Worm (Caenorhabditis elegans) whole organism, L3 larva: ENCODE results near the gene mksr-1.

ENCODE experiments used
- R02D3.7 ChIP-seq: fragments of 150-350 bp; optimal IDR thresholded peaks from 2 replicates; lab custom pipeline; 2014; ENCODE audit warnings: missing biosample characterization, missing genetic modification characterization
- ZK546.5 ChIP-seq: sonication (generic microtip); optimal IDR thresholded peaks from 2 replicates; lab custom pipeline; 2017; ENCODE audit warnings: missing biosample characterization, missing genetic modification characterization
- aly-2 ChIP-seq: fragments of 150-350 bp; optimal IDR thresholded peaks from 2 replicates; lab custom pipeline; 2014; ENCODE audit warnings: missing biosample characterization, missing genetic modification characterization
- ama-1 ChIP-seq: fragments of 150-350 bp; optimal IDR thresholded peaks from 2 replicates; lab custom pipeline; 2018
- ceh-16 ChIP-seq: sonication (generic microtip); optimal IDR thresholded peaks from 2 replicates; lab custom pipeline; 2017; ENCODE audit warnings: missing biosample characterization, missing genetic modification characterization
- ceh-28 ChIP-seq: fragments of 150-350 bp; optimal IDR thresholded peaks from 2 replicates; lab custom pipeline; 2014; ENCODE audit warnings: missing biosample characterization, missing genetic modification reagents, missing genetic modification characterization
- ceh-82 ChIP-seq: fragments of 150-350 bp; optimal IDR thresholded peaks from 2 replicates; lab custom pipeline; 2014; ENCODE audit warnings: missing biosample characterization, missing genetic modification characterization
- ceh-9 ChIP-seq: sonication (generic microtip); optimal IDR thresholded peaks from 2 replicates; lab custom pipeline; 2018; ENCODE audit warnings: missing biosample characterization, missing genetic modification characterization
- daf-12 ChIP-seq: fragments of 150-350 bp; optimal IDR thresholded peaks from 2 replicates; lab custom pipeline; 2014; ENCODE audit warnings: missing biosample characterization, missing genetic modification reagents, missing genetic modification characterization
- egl-27 ChIP-seq: sonication (generic microtip); optimal IDR thresholded peaks from 4 replicates; lab custom pipeline; 2017; ENCODE audit warnings: missing biosample characterization, missing genetic modification reagents, missing genetic modification characterization
- egl-5 ChIP-seq: fragments of 150-350 bp; optimal IDR thresholded peaks from 2 replicates; lab custom pipeline; 2017; ENCODE audit warnings: missing biosample characterization, missing genetic modification reagents, missing genetic modification characterization, inconsistent platforms
- elt-1 ChIP-seq: fragments of 150-350 bp; optimal IDR thresholded peaks from 2 replicates; lab custom pipeline; 2014; ENCODE audit warnings: missing biosample characterization, missing genetic modification characterization
- elt-2 ChIP-seq: sonication (generic microtip); optimal IDR thresholded peaks from 2 replicates; lab custom pipeline; 2016; ENCODE audit warnings: missing genetic modification reagents, mild to moderate bottlenecking, missing genetic modification characterization, missing compliant biosample characterization
- eor-1 ChIP-seq, 2 experiments: fragments of 150-350 bp; optimal IDR thresholded peaks; 2 replicates each; lab custom pipeline; 2014 to 2018; ENCODE audit warnings: missing biosample characterization in 2 of 2, missing genetic modification characterization in 2 of 2
- fkh-2 ChIP-seq: fragments of 150-350 bp; optimal IDR thresholded peaks from 2 replicates; lab custom pipeline; 2014; ENCODE audit warnings: missing biosample characterization, missing genetic modification reagents, missing genetic modification characterization
- fos-1 ChIP-seq: fragments of 150-350 bp; optimal IDR thresholded peaks from 2 replicates; lab custom pipeline; 2014; ENCODE audit warnings: missing biosample characterization, missing genetic modification characterization
- hmg-11 ChIP-seq: sonication (generic microtip); optimal IDR thresholded peaks from 2 replicates; lab custom pipeline; 2016; ENCODE audit warnings: missing genetic modification characterization, missing compliant biosample characterization
- jun-1 ChIP-seq: fragments of 150-350 bp; optimal IDR thresholded peaks from 2 replicates; lab custom pipeline; 2014; ENCODE audit warnings: missing biosample characterization, missing genetic modification reagents, missing genetic modification characterization
- lin-15B ChIP-seq: fragments of 150-350 bp; optimal IDR thresholded peaks from 2 replicates; lab custom pipeline; 2014; ENCODE audit warnings: missing biosample characterization, missing genetic modification characterization
- lin-39 ChIP-seq: fragments of 150-350 bp; optimal IDR thresholded peaks from 2 replicates; lab custom pipeline; 2018; ENCODE audit warnings: missing biosample characterization, missing genetic modification reagents, missing genetic modification characterization
- lsy-12 ChIP-seq: sonication (generic microtip); optimal IDR thresholded peaks from 2 replicates; lab custom pipeline; 2016; ENCODE audit warnings: mild to moderate bottlenecking, missing genetic modification characterization, missing compliant biosample characterization
- mdl-1 ChIP-seq: fragments of 150-350 bp; optimal IDR thresholded peaks from 2 replicates; lab custom pipeline; 2014; ENCODE audit warnings: missing biosample characterization, missing genetic modification characterization
- mml-1 ChIP-seq: fragments of 150-350 bp; sonication (generic microtip); optimal IDR thresholded peaks from 3 replicates; lab custom pipeline; 2014; ENCODE audit warnings: missing biosample characterization, missing genetic modification characterization
- nfya-1 ChIP-seq: sonication (generic microtip); optimal IDR thresholded peaks from 2 replicates; lab custom pipeline; 2017; ENCODE audit warnings: missing genetic modification characterization, mild to moderate bottlenecking, missing compliant biosample characterization, antibody characterized with exemption, moderate library complexity; ENCODE audit not compliant: insufficient read depth
- nhr-11 ChIP-seq: fragments of 150-350 bp; optimal IDR thresholded peaks from 2 replicates; lab custom pipeline; 2014; ENCODE audit warnings: missing biosample characterization, missing genetic modification characterization
- nhr-12 ChIP-seq: fragments of 150-350 bp; optimal IDR thresholded peaks from 2 replicates; lab custom pipeline; 2014; ENCODE audit warnings: missing biosample characterization, missing genetic modification characterization
- nhr-23 ChIP-seq: fragments of 150-350 bp; optimal IDR thresholded peaks from 2 replicates; lab custom pipeline; 2014; ENCODE audit warnings: missing biosample characterization, missing genetic modification reagents, missing genetic modification characterization
- nhr-237 ChIP-seq: fragments of 150-350 bp; optimal IDR thresholded peaks from 2 replicates; lab custom pipeline; 2014; ENCODE audit warnings: missing biosample characterization, missing genetic modification characterization
- nhr-25 ChIP-seq: sonication (generic microtip); optimal IDR thresholded peaks from 2 replicates; lab custom pipeline; 2017; ENCODE audit warnings: missing biosample characterization, missing genetic modification characterization
- nhr-28 ChIP-seq: fragments of 150-350 bp; optimal IDR thresholded peaks from 2 replicates; lab custom pipeline; 2014; ENCODE audit warnings: missing biosample characterization, missing genetic modification characterization
- nhr-67 ChIP-seq: fragments of 150-350 bp; optimal IDR thresholded peaks from 2 replicates; lab custom pipeline; 2014; ENCODE audit warnings: missing biosample characterization, missing genetic modification characterization
- nhr-76 ChIP-seq: fragments of 150-350 bp; sonication (generic microtip); optimal IDR thresholded peaks from 5 replicates; lab custom pipeline; 2014; ENCODE audit warnings: missing biosample characterization, missing genetic modification characterization
- pha-4 ChIP-seq: fragments of 150-350 bp; optimal IDR thresholded peaks from 2 replicates; lab custom pipeline; 2014; ENCODE audit warnings: missing biosample characterization, missing genetic modification reagents, missing genetic modification characterization
- pqm-1 ChIP-seq: fragments of 150-350 bp; optimal IDR thresholded peaks from 2 replicates; lab custom pipeline; 2017; ENCODE audit warnings: missing biosample characterization, missing genetic modification characterization, inconsistent platforms
- skn-1 ChIP-seq: fragments of 150-350 bp; optimal IDR thresholded peaks from 2 replicates; lab custom pipeline; 2014; ENCODE audit warnings: missing biosample characterization, missing genetic modification characterization
- snpc-4 ChIP-seq: fragments of 150-350 bp; optimal IDR thresholded peaks from 2 replicates; lab custom pipeline; 2014; ENCODE audit warnings: missing biosample characterization, missing genetic modification characterization
- tbx-2 ChIP-seq: sonication (generic microtip); optimal IDR thresholded peaks from 2 replicates; lab custom pipeline; 2016; ENCODE audit warnings: mild to moderate bottlenecking, missing genetic modification characterization, missing compliant biosample characterization
- unc-62 ChIP-seq: fragments of 150-350 bp; sonication (generic microtip); optimal IDR thresholded peaks from 4 replicates; lab custom pipeline; 2014; ENCODE audit warnings: missing biosample characterization, missing genetic modification reagents, missing genetic modification characterization
- zag-1 ChIP-seq: fragments of 150-350 bp; optimal IDR thresholded peaks from 2 replicates; lab custom pipeline; 2014; ENCODE audit warnings: missing biosample characterization, missing genetic modification characterization
- ztf-11 ChIP-seq: fragments of 150-350 bp; optimal IDR thresholded peaks from 2 replicates; lab custom pipeline; 2014; ENCODE audit warnings: missing biosample characterization, missing genetic modification characterization

mksr-1 gene

ce11 chrX:1093154-1093553 lies 24.2 kb upstream of the mksr-1 start (continued):
- TF ChIP-seq elt-2: peak; percentile 80
- peak; percentile 99 for TF ChIP-seq pha-4 (tag; lab: Kevin White, UChicago)
- TF ChIP-seq ZK546.5 (tag; lab: Kevin White, UChicago): no peak
- peak; percentile 99 for TF ChIP-seq hmg-11 (tag; lab: Kevin White, UChicago)
- TF ChIP-seq pqm-1 (tag; lab: Kevin White, UChicago): peak; percentile 90
- no peak for TF ChIP-seq aly-2
- no peak for TF ChIP-seq eor-1 (tag; optimal IDR thresholded peaks at IDR 0.05; lab: Kevin White, UChicago)
- no peak for TF ChIP-seq ceh-16
- TF ChIP-seq egl-5 (tag; lab: Kevin White, UChicago): peak; percentile 98
- TF ChIP-seq nhr-11 (tag; lab: Kevin White, UChicago): peak; percentile 80
- TF ChIP-seq ceh-28 (tag; lab: Kevin White, UChicago): peak; percentile 83
- peak; percentile 81 for TF ChIP-seq elt-1 (tag; lab: Kevin White, UChicago)
- TF ChIP-seq ama-1 (lab: Kevin White, UChicago): peak; percentile 72
- peak; percentile 93 for TF ChIP-seq mdl-1 (tag; lab: Kevin White, UChicago)

- TF ChIP-seq fos-1: no peak
- TF ChIP-seq nhr-23: no peak
- TF ChIP-seq nhr-76: no peak
- TF ChIP-seq lin-15B (tag; lab: Kevin White, UChicago): no peak
- no peak for TF ChIP-seq hmg-11 (tag; lab: Kevin White, UChicago)
- no peak for TF ChIP-seq pqm-1 (tag; lab: Kevin White, UChicago)
- no peak for TF ChIP-seq ceh-82 (tag; lab: Kevin White, UChicago)
- no peak for TF ChIP-seq nhr-12 (tag; lab: Kevin White, UChicago)
- TF ChIP-seq ceh-16: no peak
- TF ChIP-seq, all 47 proteins: peak for 0
Measured at ce11 chrX:1089676-1090075, 20.7 kb upstream of the mksr-1 start.

DNA sequence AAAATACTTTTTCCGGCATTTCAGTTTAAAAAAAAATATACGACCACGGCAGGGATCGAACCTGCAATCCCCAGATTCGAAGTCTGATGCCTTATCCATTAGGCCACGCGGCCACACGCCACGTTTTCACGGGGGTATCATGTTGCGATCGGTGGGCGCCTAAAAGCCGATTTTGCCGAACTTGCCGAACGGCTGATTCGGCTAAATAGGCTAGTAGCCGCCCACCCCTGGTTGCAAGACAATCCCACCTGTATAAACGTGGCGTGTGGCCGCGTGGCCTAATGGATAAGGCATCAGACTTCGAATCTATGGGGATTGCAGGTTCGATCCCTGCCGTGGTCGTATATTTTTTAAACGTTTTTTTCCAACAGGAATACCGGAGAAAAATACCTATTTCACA lies 20.2 kb upstream of the mksr-1 start:
- TF ChIP-seq ama-1 (lab: Kevin White, UChicago): no peak
- TF ChIP-seq egl-27 (tag; lab: Kevin White, UChicago): no peak

DNA sequence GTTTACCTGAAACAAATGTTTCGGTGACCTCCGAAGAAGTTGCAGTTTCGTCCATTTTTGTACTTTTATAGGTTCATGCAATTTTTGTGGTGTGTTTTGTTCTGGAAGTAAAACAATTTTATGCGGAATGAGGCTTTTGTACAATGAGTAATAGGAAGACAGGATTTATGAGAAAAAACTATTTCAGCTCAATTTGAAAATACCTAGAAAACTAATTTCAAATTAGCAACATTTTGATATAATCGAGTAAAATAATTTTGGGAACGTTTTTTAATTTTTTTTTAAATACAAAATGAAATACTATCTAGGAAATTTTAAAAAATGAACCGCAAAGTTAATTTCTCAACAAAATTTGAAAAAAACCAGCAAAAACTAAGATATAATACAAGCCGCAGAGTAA lies 19.1 kb upstream of the mksr-1 start, which contains the start of gene rei-2:
Gene rei-2 (minus strand): TSS at position 101 of the 400 bp plus-strand sequence.
- no peak for TF ChIP-seq pha-4 (tag; lab: Kevin White, UChicago)
- TF ChIP-seq R02D3.7: no peak
- no peak for TF ChIP-seq ceh-28 (tag; lab: Kevin White, UChicago)
- no peak for TF ChIP-seq fkh-2 (tag; lab: Kevin White, UChicago)
- TF ChIP-seq lin-39 (tag; lab: Kevin White, UChicago): no peak
- no peak for TF ChIP-seq egl-5 (tag; lab: Kevin White, UChicago)
- TF ChIP-seq nhr-67: no peak
- TF ChIP-seq nhr-12 (tag; lab: Kevin White, UChicago): no peak
- no peak for TF ChIP-seq nhr-28 (tag; lab: Kevin White, UChicago)
- no peak for TF ChIP-seq elt-2
- no peak for TF ChIP-seq ZK546.5 (tag; lab: Kevin White, UChicago)
- no peak for TF ChIP-seq ceh-82 (tag; lab: Kevin White, UChicago)
- no peak for TF ChIP-seq ceh-16
- no peak for TF ChIP-seq nhr-237 (tag; lab: Kevin White, UChicago)
- TF ChIP-seq nfya-1: no peak
- no peak for TF ChIP-seq ztf-11 (tag; lab: Kevin White, UChicago)
- no peak for TF ChIP-seq lin-15B (tag; lab: Kevin White, UChicago)
- TF ChIP-seq nhr-23: no peak
- no peak for TF ChIP-seq ceh-9 (tag; lab: Kevin White, UChicago)
- TF ChIP-seq, all 47 proteins: peak for 0

DNA sequence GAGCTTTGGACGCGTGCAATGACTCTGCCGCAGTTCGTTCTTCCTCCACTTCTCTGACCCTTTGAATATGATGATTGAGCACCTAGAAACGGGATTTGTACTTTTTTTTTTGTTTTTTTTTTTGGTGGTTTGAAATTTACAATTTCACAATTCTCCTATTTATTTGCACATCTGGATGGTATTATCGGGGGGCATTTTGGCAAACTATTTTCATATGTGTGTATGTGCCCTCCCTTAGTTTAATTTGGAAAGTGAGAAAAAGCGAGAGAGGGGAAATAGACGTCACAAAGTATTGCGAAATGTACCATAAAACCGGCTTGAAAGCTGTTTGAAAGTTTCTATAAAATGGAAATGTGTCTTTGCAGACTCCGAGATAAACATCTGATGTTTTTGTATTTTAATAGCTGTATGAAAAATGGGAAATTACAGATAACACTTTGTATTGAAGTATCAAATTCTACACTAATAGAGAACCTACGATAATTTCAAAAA lies 17.5 kb upstream of the mksr-1 start:
- TF ChIP-seq daf-12 (no peak), nhr-76 (no peak), snpc-4 (tag; lab: Kevin White, UChicago) (no peak), tbx-2 (tag; lab: Kevin White, UChicago) (no peak), eor-1 (tag; optimal IDR thresholded peaks at IDR 0.05; lab: Kevin White, UChicago) (no peak), zag-1 (no peak), ztf-11 (tag; lab: Kevin White, UChicago) (no peak), elt-1 (tag; lab: Kevin White, UChicago) (peak; percentile 12), pqm-1 (tag; lab: Kevin White, UChicago) (no peak), nhr-12 (tag; lab: Kevin White, UChicago) (no peak), aly-2 (no peak), egl-5 (tag; lab: Kevin White, UChicago) (peak; percentile 26), nfya-1 (peak; percentile 12), jun-1 (tag; lab: Kevin White, UChicago) (no peak), elt-2 (no peak), hmg-11 (tag; lab: Kevin White, UChicago) (no peak), fkh-2 (tag; lab: Kevin White, UChicago) (no peak), pha-4 (tag; lab: Kevin White, UChicago) (no peak), nhr-67 (no peak), unc-62 (GFP tag; lab: Kevin White, UChicago) (no peak), ceh-9 (tag; lab: Kevin White, UChicago) (no peak), ceh-16 (no peak), egl-27 (tag; lab: Kevin White, UChicago) (no peak), ama-1 (lab: Kevin White, UChicago) (no peak), nhr-25 (tag; lab: Kevin White, UChicago) (peak; percentile 64), skn-1 (tag; lab: Kevin White, UChicago) (no peak), lsy-12 (no peak), nhr-28 (tag; lab: Kevin White, UChicago) (no peak), mdl-1 (tag; lab: Kevin White, UChicago) (no peak), mml-1 (tag; lab: Kevin White, UChicago) (no peak)
- TF ChIP-seq, all 47 proteins: peak for 4
